Fruit fly (Drosophila melanogaster): Measurements from ENCODE around the gene Phf7.

Gene Phf7

DNA sequence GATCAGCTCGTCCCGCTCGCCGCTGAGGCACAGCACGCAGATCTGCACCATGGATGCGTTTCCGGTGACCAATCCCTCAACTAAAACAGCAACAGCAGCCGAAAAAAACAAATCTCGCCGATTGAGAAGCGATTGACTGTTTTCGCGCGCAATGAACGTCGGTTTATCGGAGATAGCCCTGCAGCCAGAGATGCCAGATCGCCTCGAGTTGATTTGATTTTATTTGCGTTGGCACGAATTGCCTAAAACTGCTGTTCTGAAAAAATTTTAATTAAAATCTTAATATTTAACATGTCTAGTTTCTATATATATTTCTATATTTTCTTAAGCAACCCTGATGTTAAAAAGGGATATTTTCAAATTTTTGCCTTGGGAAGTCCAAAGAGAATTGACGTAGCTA lies 3.0 kb downstream of the Phf7 start (continued):
- no peak for TF ChIP-seq CG11696 (GFP tag; IDR thresholded peaks at IDR 0.05)
- no peak for TF ChIP-seq cwo (GFP tag; optimal IDR thresholded peaks at IDR 0.05)
- no peak for TF ChIP-seq Fer1 (GFP tag; optimal IDR thresholded peaks at IDR 0.05)
- TF ChIP-seq MBD-R2 (GFP tag; IDR thresholded peaks at IDR 0.05) = peak; percentile 45; the same call in 1 of the 2 replicates
- peak; percentile 36 for TF ChIP-seq Sry-δ (GFP tag; optimal IDR thresholded peaks at IDR 0.05)
- no peak for TF ChIP-seq HmgD (GFP tag; optimal IDR thresholded peaks at IDR 0.05)
- no peak for TF ChIP-seq ems (GFP tag; optimal IDR thresholded peaks at IDR 0.05)
- TF ChIP-seq slp2 (GFP tag; optimal IDR thresholded peaks at IDR 0.05) = no peak
- TF ChIP-seq gem (tag; optimal IDR thresholded peaks at IDR 0.05) = peak; percentile 27
- no peak for TF ChIP-seq Ssrp (tag; optimal IDR thresholded peaks at IDR 0.05)
- TF ChIP-seq ase (GFP tag; IDR thresholded peaks at IDR 0.05) = no peak
- no peak for TF ChIP-seq D (optimal IDR thresholded peaks at IDR 0.05)
- no peak for TF ChIP-seq D (GFP tag; optimal IDR thresholded peaks at IDR 0.05)
- TF ChIP-seq E2f2 (GFP tag; IDR thresholded peaks at IDR 0.05) = peak; percentile 87
- TF ChIP-seq CG9797 (GFP tag; optimal IDR thresholded peaks at IDR 0.05) = no peak

DNA sequence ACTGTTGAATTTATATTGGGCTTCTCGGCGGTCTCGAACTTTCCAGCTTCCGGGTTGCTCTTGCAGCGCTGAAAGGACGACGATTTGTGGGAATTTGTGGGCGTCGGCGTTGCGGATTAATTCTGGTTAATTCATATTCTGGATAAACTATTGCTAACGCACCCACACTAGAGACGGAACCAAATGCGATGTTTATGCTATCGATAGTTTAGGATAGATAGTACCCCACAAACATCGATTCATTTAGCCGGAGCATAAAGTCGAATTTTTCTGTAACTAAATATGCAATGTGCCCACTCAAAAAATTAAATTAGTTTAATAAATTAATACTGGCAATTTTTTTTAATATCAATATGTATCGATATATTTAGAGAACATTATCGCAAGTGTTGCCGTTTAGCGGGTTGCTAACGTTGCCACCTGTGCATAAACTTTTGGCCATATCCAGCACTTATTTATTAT lies 5.9 kb downstream of the Phf7 start, which contains the start of gene Rab35:
Gene Rab35, minus strand, starts transcription at position 194 of the 462 bp plus-strand sequence.
- TF ChIP-seq tio (GFP tag; optimal IDR thresholded peaks at IDR 0.05) = no peak
- no peak for TF ChIP-seq CG12744 (GFP tag; optimal IDR thresholded peaks at IDR 0.05)
- no peak for TF ChIP-seq CG3065 (GFP tag; optimal IDR thresholded peaks at IDR 0.05)
- TF ChIP-seq exex (tag; optimal IDR thresholded peaks at IDR 0.05) = no peak
- no peak for TF ChIP-seq CG3838 (GFP tag; optimal IDR thresholded peaks at IDR 0.05)
- TF ChIP-seq odd (GFP tag; optimal IDR thresholded peaks at IDR 0.05) = no peak
- peak; percentile 11 for TF ChIP-seq CG4820 (GFP tag; optimal IDR thresholded peaks at IDR 0.05)
- peak; percentile 28 for TF ChIP-seq CG17186 (GFP tag; optimal IDR thresholded peaks at IDR 0.05)
- TF ChIP-seq CG18262 (tag; optimal IDR thresholded peaks at IDR 0.05) = no peak
- no peak for TF ChIP-seq crc (GFP tag; optimal IDR thresholded peaks at IDR 0.05)
- TF ChIP-seq CG8944 (GFP tag; optimal IDR thresholded peaks at IDR 0.05) = no peak
- no peak for TF ChIP-seq insv (GFP tag; optimal IDR thresholded peaks at IDR 0.05)
- no peak for TF ChIP-seq gt (GFP tag; IDR thresholded peaks at IDR 0.05)
- no peak for TF ChIP-seq ac (GFP tag; optimal IDR thresholded peaks at IDR 0.05)
- TF ChIP-seq HLHmδ (GFP tag; optimal IDR thresholded peaks at IDR 0.05) = no peak
- TF ChIP-seq CG10321 (GFP tag; IDR thresholded peaks at IDR 0.05) = no peak
- peak; percentile 87 for TF ChIP-seq hbn (GFP tag; IDR thresholded peaks at IDR 0.05; ENCODE audit: partially characterized antibody)
- TF ChIP-seq repo (GFP tag; optimal IDR thresholded peaks at IDR 0.05) = no peak
- no peak for TF ChIP-seq ERR (GFP tag; optimal IDR thresholded peaks at IDR 0.05)
- TF ChIP-seq Myb (GFP tag; optimal IDR thresholded peaks at IDR 0.05) = no peak
- no peak for TF ChIP-seq CG12942 (GFP tag; optimal IDR thresholded peaks at IDR 0.05)
- peak; percentile 77 for TF ChIP-seq pzg (GFP tag; optimal IDR thresholded peaks at IDR 0.05)
- no peak for TF ChIP-seq sd (tag; optimal IDR thresholded peaks at IDR 0.05)
- TF ChIP-seq CG4360 (GFP tag; IDR thresholded peaks at IDR 0.05) = no peak
- TF ChIP-seq Lpt (GFP tag; optimal IDR thresholded peaks at IDR 0.05) = no peak
- TF ChIP-seq bbx (GFP tag; IDR thresholded peaks at IDR 0.05; ENCODE audit: partially characterized antibody) = peak; percentile 88
- no peak for TF ChIP-seq Nf-YA (GFP tag; IDR thresholded peaks at IDR 0.05)
- TF ChIP-seq CG9876 (GFP tag; optimal IDR thresholded peaks at IDR 0.05) = no peak
- no peak for TF ChIP-seq CG11247 (GFP tag; IDR thresholded peaks at IDR 0.05)
- TF ChIP-seq tna (GFP tag; IDR thresholded peaks at IDR 0.05; ENCODE audit: partially characterized antibody) = peak; percentile 80
- no peak for TF ChIP-seq crp (GFP tag; optimal IDR thresholded peaks at IDR 0.05)
- TF ChIP-seq CG4328 (GFP tag; optimal IDR thresholded peaks at IDR 0.05) = no peak
- TF ChIP-seq CG4730 (GFP tag; IDR thresholded peaks at IDR 0.05) = no peak
- no peak for TF ChIP-seq wor (GFP tag; IDR thresholded peaks at IDR 0.05)
- TF ChIP-seq CG6689 (GFP tag; IDR thresholded peaks at IDR 0.05) = no peak
- TF ChIP-seq CG9215 (GFP tag; IDR thresholded peaks at IDR 0.05) = no peak
- TF ChIP-seq CG18011 (GFP tag; optimal IDR thresholded peaks at IDR 0.05) = no peak
